Worm (Caenorhabditis elegans): ENCODE results near the gene srh-186.

srh-186 gene

DNA sequence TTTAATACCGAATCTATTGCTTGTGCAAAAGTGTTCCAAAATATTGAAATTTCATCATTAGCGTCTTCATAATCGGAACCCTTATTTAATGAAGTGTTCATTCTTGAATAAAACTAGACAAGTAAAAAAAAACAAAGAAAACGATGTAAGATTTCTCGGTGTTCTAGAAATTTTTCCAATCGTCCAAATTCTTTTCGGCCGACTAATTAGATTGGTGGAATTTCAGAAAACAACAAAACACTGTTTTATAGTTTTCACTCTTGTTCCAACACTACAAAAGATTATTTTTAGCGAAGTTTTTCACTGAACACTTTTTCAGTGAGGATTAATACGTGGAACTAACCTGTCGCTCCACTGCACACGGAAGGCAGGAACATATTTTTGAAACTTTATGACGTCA is 2.8 kb upstream of the srh-186 start, which contains the start of gene srw-56:
Gene srw-56 (minus strand): TSS at position 101 of the 400 bp plus-strand sequence.
- TF ChIP-seq ham-2 (GFP tag; optimal IDR thresholded peaks at IDR 0.05) (no peak), nhr-237 (tag; optimal IDR thresholded peaks at IDR 0.05) (no peak), ztf-11 (tag; optimal IDR thresholded peaks at IDR 0.05) (no peak)

DNA sequence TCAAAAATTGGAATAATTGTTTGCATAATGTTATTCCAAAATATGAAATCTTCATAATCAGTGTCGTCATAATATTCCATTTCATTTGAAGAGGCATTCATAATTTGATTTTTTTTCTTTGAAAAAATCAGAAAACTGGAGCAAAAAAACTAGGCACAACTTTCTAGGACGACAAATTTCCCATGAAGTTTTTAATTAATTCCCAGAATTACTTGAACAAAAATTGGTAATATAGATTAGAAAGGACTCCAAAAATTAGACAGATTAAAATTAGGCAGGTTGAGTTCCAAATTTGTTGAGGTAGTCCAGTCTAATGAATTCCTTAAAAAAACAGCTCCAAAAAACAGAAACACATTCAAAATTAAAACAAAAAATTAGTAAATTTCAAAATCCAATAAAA is 665 bp upstream of the srh-186 start, which contains the start of gene srw-57:
Gene srw-57 (minus strand): TSS at position 101 of the 400 bp plus-strand sequence.
- no peak for TF ChIP-seq cnd-1 (tag; optimal IDR thresholded peaks at IDR 0.05)
- no peak for TF ChIP-seq zip-8 (tag; optimal IDR thresholded peaks at IDR 0.05)
- TF ChIP-seq nhr-28 (tag; optimal IDR thresholded peaks at IDR 0.05), result no peak
- no peak for TF ChIP-seq snpc-4 (tag; optimal IDR thresholded peaks at IDR 0.05)
- TF ChIP-seq unc-62 (GFP tag; optimal IDR thresholded peaks at IDR 0.05), result no peak
- TF ChIP-seq M03D4.4 (tag; optimal IDR thresholded peaks at IDR 0.05), result no peak
- TF ChIP-seq ces-1 (GFP tag; optimal IDR thresholded peaks at IDR 0.05), result no peak
- no peak for TF ChIP-seq ztf-11 (tag; optimal IDR thresholded peaks at IDR 0.05)
- no peak for TF ChIP-seq sptf-1 (tag; optimal IDR thresholded peaks at IDR 0.05)
- TF ChIP-seq lsy-2 (tag; optimal IDR thresholded peaks at IDR 0.05), result no peak
- TF ChIP-seq nhr-12 (tag; optimal IDR thresholded peaks at IDR 0.05), result no peak
- no peak for TF ChIP-seq nhr-2 (tag; optimal IDR thresholded peaks at IDR 0.05)

DNA sequence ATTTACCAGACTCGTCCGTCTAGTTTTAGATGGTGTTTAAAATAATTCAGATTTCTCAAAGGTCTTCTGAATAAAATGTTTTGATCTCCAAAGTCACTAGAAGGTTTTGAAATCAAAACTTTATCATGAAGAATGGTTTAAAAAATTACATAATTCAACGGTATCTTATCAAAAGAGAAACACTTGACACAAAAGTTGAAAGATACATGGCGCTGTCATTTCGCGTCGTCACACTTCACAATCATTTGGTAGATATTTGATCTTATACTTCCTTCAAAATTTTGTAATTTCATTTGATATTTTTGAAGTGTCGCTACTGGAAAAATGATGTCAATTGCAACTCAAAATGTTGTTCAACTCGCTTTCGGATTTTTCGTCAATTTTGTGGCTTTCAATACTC is 1.5 kb downstream of the srh-186 start, which contains the start of gene F36G9.3:
Gene F36G9.3 (plus strand): TSS at position 301 of the 400 bp plus-strand sequence.
- TF ChIP-seq elt-3 (tag; optimal IDR thresholded peaks at IDR 0.05) (no peak), ceh-43 (GFP tag; optimal IDR thresholded peaks at IDR 0.05) (no peak)

DNA sequence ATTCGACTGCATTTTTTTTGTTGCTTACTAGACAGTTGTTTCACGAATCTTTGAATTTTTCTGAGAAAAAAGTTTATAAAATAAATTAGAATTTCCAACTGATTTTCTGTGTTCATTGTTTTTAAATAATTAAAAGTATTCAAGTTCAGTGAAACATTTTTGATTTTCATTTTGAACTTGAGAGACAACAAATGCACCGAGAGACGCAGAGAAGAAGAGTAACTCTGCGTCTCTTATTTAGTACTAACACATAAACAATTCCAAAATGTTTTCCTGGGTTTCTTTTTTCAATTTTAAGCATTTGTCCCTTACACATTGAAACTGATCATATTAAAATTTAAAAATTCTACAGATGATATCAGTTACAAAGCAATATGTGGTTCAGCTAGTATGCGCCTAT is 3.9 kb downstream of the srh-186 start:
- TF ChIP-seq unc-120 (tag; optimal IDR thresholded peaks at IDR 0.05; ENCODE audit: poor library complexity, severe bottlenecking), result no peak
- no peak for TF ChIP-seq elt-1 (tag; optimal IDR thresholded peaks at IDR 0.05; ENCODE audit: borderline replicate concordance, insufficient read depth)
- no peak for TF ChIP-seq blmp-1 (tag; optimal IDR thresholded peaks at IDR 0.05)
- TF ChIP-seq cnd-1 (tag; optimal IDR thresholded peaks at IDR 0.05), result no peak
- TF ChIP-seq drap-1 (GFP tag; optimal IDR thresholded peaks at IDR 0.05), result no peak
- TF ChIP-seq ham-2 (GFP tag; optimal IDR thresholded peaks at IDR 0.05), result no peak
- no peak for TF ChIP-seq lin-13 (tag; optimal IDR thresholded peaks at IDR 0.05)
- no peak for TF ChIP-seq lsy-2 (tag; optimal IDR thresholded peaks at IDR 0.05)
- no peak for TF ChIP-seq nhr-237 (tag; optimal IDR thresholded peaks at IDR 0.05)
- no peak for TF ChIP-seq mab-5 (tag; optimal IDR thresholded peaks at IDR 0.05)
- TF ChIP-seq sem-2 (GFP tag; optimal IDR thresholded peaks at IDR 0.05), result no peak
- TF ChIP-seq mls-2 (tag; optimal IDR thresholded peaks at IDR 0.05), result no peak
- no peak for TF ChIP-seq snpc-4 (tag; optimal IDR thresholded peaks at IDR 0.05)
- no peak for TF ChIP-seq flh-1 (GFP tag; optimal IDR thresholded peaks at IDR 0.05)
- no peak for TF ChIP-seq elt-3 (tag; optimal IDR thresholded peaks at IDR 0.05)
- no peak for TF ChIP-seq bed-3 (GFP tag; optimal IDR thresholded peaks at IDR 0.05)
- TF ChIP-seq pha-4 (tag; optimal IDR thresholded peaks at IDR 0.05), result no peak
- TF ChIP-seq ceh-39 (tag; optimal IDR thresholded peaks at IDR 0.05), result no peak

DNA sequence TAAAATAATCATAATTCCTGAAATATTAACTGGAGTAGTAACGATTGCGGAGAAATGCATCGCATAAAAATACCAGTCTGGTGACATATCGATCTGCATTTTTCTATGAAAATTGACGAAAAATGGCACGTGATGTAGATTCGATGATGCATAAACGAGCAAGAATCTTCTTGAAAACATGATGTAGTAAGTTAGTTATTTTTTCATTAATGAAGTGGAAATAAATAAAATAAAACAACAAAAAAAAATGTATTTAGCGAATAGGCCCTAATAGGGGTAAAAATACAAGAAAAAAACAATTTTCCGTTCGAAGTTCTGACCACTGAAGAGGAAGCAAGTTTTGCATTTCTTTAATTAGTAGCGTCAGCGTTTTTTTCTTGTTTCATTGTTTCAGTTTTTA is 9.5 kb downstream of the srh-186 start, which contains the start of gene sri-2:
Gene sri-2 (minus strand): TSS at position 101 of the 400 bp plus-strand sequence.
- TF ChIP-seq nhr-237 (tag; optimal IDR thresholded peaks at IDR 0.05) (no peak), drap-1 (GFP tag; optimal IDR thresholded peaks at IDR 0.05) (no peak), hlh-1 (tag; optimal IDR thresholded peaks at IDR 0.05) (no peak), M03D4.4 (tag; optimal IDR thresholded peaks at IDR 0.05) (no peak), pha-4 (tag; optimal IDR thresholded peaks at IDR 0.05) (no peak), ces-1 (GFP tag; optimal IDR thresholded peaks at IDR 0.05) (no peak), ceh-43 (GFP tag; optimal IDR thresholded peaks at IDR 0.05) (no peak)

DNA sequence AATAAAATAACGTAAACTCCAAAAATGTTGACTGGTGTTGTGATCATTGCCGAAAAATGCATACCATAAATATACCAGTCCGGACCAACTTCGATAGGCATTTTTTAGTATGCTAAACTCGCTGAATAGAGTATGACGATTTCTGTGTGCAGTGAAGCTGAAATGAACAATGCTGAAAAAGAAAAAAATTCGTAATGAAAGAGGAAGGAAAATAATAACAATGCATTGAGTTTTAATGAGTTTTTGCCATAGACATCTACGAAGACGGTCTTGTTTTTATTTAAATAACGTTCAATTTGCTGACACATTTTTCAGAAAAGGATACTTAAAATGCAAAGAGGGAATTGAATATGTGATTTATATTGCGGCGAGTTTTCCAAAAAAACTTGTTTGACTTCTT is 11.9 kb downstream of the srh-186 start, which contains the start of gene sri-1:
Gene sri-1 (minus strand): TSS at position 101 of the 400 bp plus-strand sequence.
- TF ChIP-seq nhr-76 (tag; optimal IDR thresholded peaks at IDR 0.05) (no peak), blmp-1 (tag; optimal IDR thresholded peaks at IDR 0.05) (no peak), lin-32 (GFP tag; optimal IDR thresholded peaks at IDR 0.05) (no peak), lsy-2 (tag; optimal IDR thresholded peaks at IDR 0.05) (no peak), hlh-1 (tag; optimal IDR thresholded peaks at IDR 0.05) (no peak), ces-1 (GFP tag; optimal IDR thresholded peaks at IDR 0.05) (no peak), ztf-11 (tag; optimal IDR thresholded peaks at IDR 0.05) (no peak), elt-3 (tag; optimal IDR thresholded peaks at IDR 0.05) (no peak), mls-2 (tag; optimal IDR thresholded peaks at IDR 0.05) (no peak), nhr-237 (tag; optimal IDR thresholded peaks at IDR 0.05) (no peak), bed-3 (GFP tag; optimal IDR thresholded peaks at IDR 0.05) (no peak), sptf-1 (tag; optimal IDR thresholded peaks at IDR 0.05) (no peak), unc-120 (tag; optimal IDR thresholded peaks at IDR 0.05; ENCODE audit: poor library complexity, severe bottlenecking) (no peak), cnd-1 (tag; optimal IDR thresholded peaks at IDR 0.05) (no peak), ceh-43 (GFP tag; optimal IDR thresholded peaks at IDR 0.05) (no peak), M03D4.4 (tag; optimal IDR thresholded peaks at IDR 0.05) (no peak), ceh-83 (GFP tag; optimal IDR thresholded peaks at IDR 0.05) (no peak), lin-13 (tag; optimal IDR thresholded peaks at IDR 0.05) (no peak)

Data from whole organism, mixed stage, embryonic.